Fruit fly (Drosophila melanogaster) whole organism, prepupa: ENCODE measurements around the gene CG44098.

Experiments used
- CG4318 ChIP-seq: fragments of 200-800 bp; sonication (Bioruptor generic); optimal IDR thresholded peaks from 3 replicates; lab custom pipeline; 2017; ENCODE audit warnings: missing biosample characterization, mild to moderate bottlenecking, missing genetic modification characterization
- Eip78C ChIP-seq: fragments of 200-800 bp; sonication (Bioruptor generic); peaks from one replicate; lab custom pipeline; 2016; ENCODE audit warnings: missing biosample characterization, missing genetic modification characterization

dm6 chr3R:4724323-4724832 is 48.6 kb downstream of the CG44098 start:
- TF ChIP-seq CG4318 (GFP tag; lab: Kevin White, UChicago) = no peak
- no peak for TF ChIP-seq Eip78C (GFP tag; lab: Kevin White, UChicago)
